Worm (Caenorhabditis elegans) whole organism, early embryonic: ENCODE data around the gene ZK488.6.

Experiments used
- ceh-36 ChIP-seq: sonication (generic microtip); optimal IDR thresholded peaks from 2 replicates; lab custom pipeline; 2016; ENCODE audit warnings: missing genetic modification characterization, inconsistent platforms, missing compliant biosample characterization
- flt-1 ChIP-seq: fragments of 200-800 bp; sonication (Bioruptor generic); IDR thresholded peaks from 2 replicates; pipeline ENCODE4 v1.3.6; 2022; ENCODE audit warnings: missing genetic modification characterization, missing compliant biosample characterization

DNA sequence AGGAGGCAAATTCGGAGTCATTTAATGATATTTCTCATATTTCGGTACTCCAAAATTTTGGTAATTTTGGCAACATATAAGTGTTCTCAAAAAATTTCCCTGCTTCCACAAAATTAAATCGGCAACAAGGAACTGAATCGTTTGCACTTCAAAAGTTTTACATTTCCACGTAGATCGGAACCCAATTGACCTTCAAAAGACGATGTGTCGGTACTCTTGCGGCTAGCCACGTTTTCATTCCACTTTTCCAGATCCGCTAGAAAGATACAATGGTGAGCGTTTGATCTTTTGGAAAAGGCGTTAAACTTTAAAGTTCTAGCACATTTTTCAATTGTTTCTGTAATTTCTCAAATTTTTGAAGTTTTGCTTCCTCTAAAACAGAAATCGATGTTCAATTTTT, 6.6 kb downstream of the ZK488.6 start:
- TF ChIP-seq flt-1 (GFP tag; lab: Robert Waterston, UW) (no peak), ceh-36 (tag; lab: Kevin White, UChicago) (no peak)
